Fruit fly (Drosophila melanogaster): Measurements from ENCODE around the gene CG17568.

The CG17568 gene

dm6 chr2L:19185676-19186239 is 4.3 kb upstream of the CG17568 start, which contains the start of the genes gammaTub37C and pigeon (continued):
- TF ChIP-seq CG4617 (GFP tag; optimal IDR thresholded peaks at IDR 0.05; ENCODE audit: borderline replicate concordance) (peak; percentile 84), gem (tag; optimal IDR thresholded peaks at IDR 0.05) (no peak), CG8290 (GFP tag; optimal IDR thresholded peaks at IDR 0.05) (no peak), CG8290 (tag; optimal IDR thresholded peaks at IDR 0.05) (peak in 1 of 2 experiments; percentile 42), Elba2 (GFP tag; optimal IDR thresholded peaks at IDR 0.05) (no peak), CG14710 (tag; optimal IDR thresholded peaks at IDR 0.05) (peak; percentile 30), Opbp (GFP tag; IDR thresholded peaks at IDR 0.05; ENCODE audit: partially characterized antibody) (no peak; the same call in 2 of the 3 replicates), D (optimal IDR thresholded peaks at IDR 0.05) (no peak), D (GFP tag; optimal IDR thresholded peaks at IDR 0.05) (no peak), CG13424 (tag; optimal IDR thresholded peaks at IDR 0.05) (peak; percentile 2), CG8089 (GFP tag; optimal IDR thresholded peaks at IDR 0.05) (no peak)

dm6 chr2L:19183687-19184086 is 2.2 kb upstream of the CG17568 start, which contains the start of gene CG46059:
Gene CG46059 (minus strand): TSS chr2L:19183787.
- TF ChIP-seq CG1024 (GFP tag; IDR thresholded peaks at IDR 0.05) (no peak), twi (tag; optimal IDR thresholded peaks at IDR 0.05) (no peak), org-1 (GFP tag; optimal IDR thresholded peaks at IDR 0.05) (no peak), zen2 (GFP tag; IDR thresholded peaks at IDR 0.05; ENCODE audit: partially characterized antibody) (no peak), CG4854 (GFP tag; optimal IDR thresholded peaks at IDR 0.05) (no peak), run (tag; optimal IDR thresholded peaks at IDR 0.05) (no peak), Dip3 (GFP tag; optimal IDR thresholded peaks at IDR 0.05) (no peak), Fer2 (tag; optimal IDR thresholded peaks at IDR 0.05) (no peak), CG12104 (GFP tag; optimal IDR thresholded peaks at IDR 0.05) (no peak), HLH54F (GFP tag; optimal IDR thresholded peaks at IDR 0.05) (no peak), pros (GFP tag; optimal IDR thresholded peaks at IDR 0.05) (no peak), CG15011 (GFP tag; optimal IDR thresholded peaks at IDR 0.05) (no peak), ash1 (GFP tag; optimal IDR thresholded peaks at IDR 0.05) (no peak), CG16815 (GFP tag; optimal IDR thresholded peaks at IDR 0.05) (no peak), slbo (GFP tag; IDR thresholded peaks at IDR 0.05) (no peak), Sox100B (GFP tag; optimal IDR thresholded peaks at IDR 0.05) (no peak), Myb (GFP tag; optimal IDR thresholded peaks at IDR 0.05) (no peak), CG6791 (GFP tag; IDR thresholded peaks at IDR 0.05; ENCODE audit: partially characterized antibody) (no peak), Lim3 (GFP tag; IDR thresholded peaks at IDR 0.05) (no peak), eyg (GFP tag; optimal IDR thresholded peaks at IDR 0.05) (no peak)

DNA sequence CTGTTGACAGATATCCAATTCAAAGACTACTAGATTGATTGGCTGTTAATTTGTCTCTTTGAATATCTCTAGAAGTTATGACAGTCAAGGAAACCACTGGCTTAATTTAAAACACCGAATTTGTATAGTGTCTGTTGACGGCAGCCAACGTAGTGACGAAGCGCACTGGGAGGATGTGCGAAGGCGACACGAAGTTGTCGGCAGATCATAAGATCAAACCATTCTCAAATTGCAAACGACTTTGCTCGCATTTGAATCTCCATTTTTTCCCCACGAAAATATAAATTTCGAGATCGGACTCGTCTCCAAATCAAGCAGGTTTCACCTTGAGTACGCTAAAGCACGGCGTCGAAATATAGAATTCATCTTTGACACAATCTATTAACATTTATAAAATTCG is 1.2 kb upstream of the CG17568 start, which contains the start of gene CG42688:
TSS of gene CG42688 (minus strand) at position 101 of the 400 bp plus-strand sequence.
- TF ChIP-seq nerfin-2 (GFP tag; IDR thresholded peaks at IDR 0.05; ENCODE audit: partially characterized antibody) (no peak), Ets65A (GFP tag) (peak; percentile 34)

dm6 chr2L:19168095-19168697 is 13.3 kb downstream of the CG17568 start:
- no peak for TF ChIP-seq Elba2 (GFP tag; optimal IDR thresholded peaks at IDR 0.05)
- no peak for TF ChIP-seq CG4820 (GFP tag; optimal IDR thresholded peaks at IDR 0.05)
- TF ChIP-seq Xrp1 (GFP tag; IDR thresholded peaks at IDR 0.05) = no peak
- no peak for TF ChIP-seq Hmx (GFP tag; optimal IDR thresholded peaks at IDR 0.05)
- peak; percentile 35 for TF ChIP-seq Med (GFP tag)
- TF ChIP-seq mld (GFP tag; IDR thresholded peaks at IDR 0.05; ENCODE audit: partially characterized antibody) = 0 out of 3 replicates have a peak, but pooled peaks have one; percentile 14
